Fruit fly (Drosophila melanogaster): ENCODE data around the gene CG5245.

Gene CG5245

DNA sequence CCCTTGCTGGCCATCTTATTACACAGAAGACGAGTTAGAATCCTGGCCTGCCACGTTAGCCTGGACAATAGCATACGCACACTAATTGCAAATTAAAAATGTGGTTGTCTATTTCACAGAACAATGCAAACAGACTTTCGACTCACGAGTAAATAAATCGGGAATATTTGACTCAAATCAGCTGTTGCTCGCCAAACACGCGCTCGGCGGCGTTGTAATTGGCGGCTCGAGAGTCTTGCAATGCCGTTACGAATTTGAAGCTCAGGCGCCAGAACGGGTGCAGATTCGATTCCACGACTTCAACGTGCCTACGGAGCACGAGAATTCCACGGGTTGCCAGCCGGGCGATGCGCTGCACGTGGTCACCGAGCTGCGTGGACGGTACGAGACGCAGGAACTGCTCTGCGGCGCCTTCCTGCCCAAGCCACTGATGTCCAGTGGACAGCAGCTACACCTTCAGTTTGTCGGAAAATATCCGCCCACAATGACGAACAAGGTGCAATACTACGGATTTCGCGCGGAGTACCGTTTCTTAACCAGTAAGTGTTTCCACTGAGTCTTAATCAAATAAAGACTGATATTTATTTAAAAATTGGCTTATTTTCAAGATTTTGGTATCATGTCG lies 27.6 kb upstream of the CG5245 start, which contains the start of gene DNAlig3 (continued):
- TF ChIP-seq Asciz (GFP tag; optimal IDR thresholded peaks at IDR 0.05) (no peak), CG11560 (tag; IDR thresholded peaks at IDR 0.05) (no peak), CG12769 (tag; optimal IDR thresholded peaks at IDR 0.05) (peak; percentile 83), CG6683 (GFP tag; optimal IDR thresholded peaks at IDR 0.05) (peak; percentile 8), CG16815 (GFP tag; optimal IDR thresholded peaks at IDR 0.05) (no peak), CG12236 (GFP tag; optimal IDR thresholded peaks at IDR 0.05) (no peak), HmgD (GFP tag; optimal IDR thresholded peaks at IDR 0.05) (peak; percentile 8), E2f1 (GFP tag; IDR thresholded peaks at IDR 0.05) (no peak), Deaf1 (tag; optimal IDR thresholded peaks at IDR 0.05) (no peak), HmgZ (tag; optimal IDR thresholded peaks at IDR 0.05) (no peak), Drgx (GFP tag; IDR thresholded peaks at IDR 0.05) (peak; percentile 49; the same call in 1 of the 2 replicates), gro (GFP tag; optimal IDR thresholded peaks at IDR 0.05) (no peak), CG15601 (tag; optimal IDR thresholded peaks at IDR 0.05) (no peak), CG12104 (GFP tag; optimal IDR thresholded peaks at IDR 0.05) (no peak), sob (GFP tag; IDR thresholded peaks at IDR 0.05) (no peak), bigmax (GFP tag; optimal IDR thresholded peaks at IDR 0.05) (peak; percentile 8), fd64A (GFP tag; optimal IDR thresholded peaks at IDR 0.05) (no peak), CG34376 (GFP tag; optimal IDR thresholded peaks at IDR 0.05) (peak; percentile 44), chinmo (GFP tag; IDR thresholded peaks at IDR 0.05; ENCODE audit: partially characterized antibody) (0 out of 4 replicates have a peak, but pooled peaks have one; percentile 27), tll (GFP tag; optimal IDR thresholded peaks at IDR 0.05) (peak in 1 of 2 experiments; percentile 62), crp (GFP tag; optimal IDR thresholded peaks at IDR 0.05) (peak; percentile 33 to 93), Six4 (GFP tag; optimal IDR thresholded peaks at IDR 0.05) (no peak), fd102C (GFP tag; optimal IDR thresholded peaks at IDR 0.05) (no peak), gt (GFP tag; IDR thresholded peaks at IDR 0.05) (no peak), sr (GFP tag; IDR thresholded peaks at IDR 0.05) (no peak), CG10543 (GFP tag; optimal IDR thresholded peaks at IDR 0.05) (no peak), CTCF (GFP tag; optimal IDR thresholded peaks at IDR 0.05) (peak; percentile 45), knrl (GFP tag; IDR thresholded peaks at IDR 0.05; ENCODE audit: partially characterized antibody) (0 out of 3 replicates have a peak, but pooled peaks have one; percentile 28), CG13775 (GFP tag; optimal IDR thresholded peaks at IDR 0.05) (no peak), Sin3A (optimal IDR thresholded peaks at IDR 0.05) (no peak), CG4617 (GFP tag; optimal IDR thresholded peaks at IDR 0.05; ENCODE audit: borderline replicate concordance) (peak; percentile 2), bbx (GFP tag; IDR thresholded peaks at IDR 0.05; ENCODE audit: partially characterized antibody) (peak; percentile 63), Hr51 (GFP tag; optimal IDR thresholded peaks at IDR 0.05) (no peak), CG2199 (GFP tag; IDR thresholded peaks at IDR 0.05) (no peak), dmrt11E (tag; optimal IDR thresholded peaks at IDR 0.05) (no peak), zfh1 (GFP tag; IDR thresholded peaks at IDR 0.05) (no peak), CG1024 (GFP tag; IDR thresholded peaks at IDR 0.05) (no peak), Awh (GFP tag; IDR thresholded peaks at IDR 0.05) (no peak), crc (GFP tag; optimal IDR thresholded peaks at IDR 0.05) (no peak), tna (GFP tag; IDR thresholded peaks at IDR 0.05; ENCODE audit: partially characterized antibody) (0 out of 2 replicates have a peak, but pooled peaks have one; percentile 25), Doc3 (GFP tag; IDR thresholded peaks at IDR 0.05; ENCODE audit: partially characterized antibody) (peak; percentile 61; the same call in 1 of the 3 replicates), repo (GFP tag; optimal IDR thresholded peaks at IDR 0.05) (no peak), D (optimal IDR thresholded peaks at IDR 0.05) (no peak), D (GFP tag; optimal IDR thresholded peaks at IDR 0.05) (no peak), Dll (GFP tag; IDR thresholded peaks at IDR 0.05; ENCODE audit: partially characterized antibody) (peak; percentile 73), Pdp1 (GFP tag; optimal IDR thresholded peaks at IDR 0.05) (peak in 1 of 2 experiments; percentile 10), sima (GFP tag; optimal IDR thresholded peaks at IDR 0.05) (no peak), Gsc (GFP tag; IDR thresholded peaks at IDR 0.05) (no peak), gcm (GFP tag; optimal IDR thresholded peaks at IDR 0.05) (no peak), zfh2 (GFP tag; optimal IDR thresholded peaks at IDR 0.05) (no peak)

Measured in whole organism, embryonic.